Fruit fly (Drosophila melanogaster): ENCODE measurements around the gene gcm.

- no peak for TF ChIP-seq CTCF (optimal IDR thresholded peaks at IDR 0.05)
- TF ChIP-seq CG8478 (optimal IDR thresholded peaks at IDR 0.05) = no peak
Measured at dm6 chr2L:9607997-9608563, 26.5 kb upstream of the gcm start, which contains the start of gene gcm2.

All from S2 (cell line).